Worm (Caenorhabditis elegans): ENCODE results near the gene mrps-16.

ce11 chrII:5500986-5501657 lies 26.9 kb downstream of the mrps-16 start, which contains the start of gene F12A10.8:
- TF ChIP-seq zag-1 (tag; optimal IDR thresholded peaks at IDR 0.05) (no peak), sma-3 (GFP tag; optimal IDR thresholded peaks at IDR 0.05) (no peak), unc-55 (GFP tag; optimal IDR thresholded peaks at IDR 0.05) (no peak), fos-1 (tag; optimal IDR thresholded peaks at IDR 0.05) (no peak), mdl-1 (tag; optimal IDR thresholded peaks at IDR 0.05) (no peak), ama-1 (optimal IDR thresholded peaks at IDR 0.05) (no peak), ZK546.5 (tag; optimal IDR thresholded peaks at IDR 0.05) (no peak)

Data from whole organism, L2 larva.